Fruit fly (Drosophila melanogaster): ENCODE measurements around the gene CG18549.

The CG18549 gene

dm6 chr3R:12408160-12408559 is 40.9 kb upstream of the CG18549 start, which contains the start of gene CG5196 (continued):
- TF ChIP-seq otp (GFP tag; IDR thresholded peaks at IDR 0.05) (no peak), Ada2b (GFP tag; IDR thresholded peaks at IDR 0.05) (no peak), NC2α (GFP tag; optimal IDR thresholded peaks at IDR 0.05) (no peak), CG16813 (GFP tag; IDR thresholded peaks at IDR 0.05; ENCODE audit: partially characterized antibody) (peak; percentile 52; the same call in 2 of the 3 replicates), CG6272 (GFP tag; IDR thresholded peaks at IDR 0.05) (no peak), YL-1 (GFP tag; optimal IDR thresholded peaks at IDR 0.05) (peak; percentile 50), ase (GFP tag; IDR thresholded peaks at IDR 0.05) (no peak), CG10267 (tag; optimal IDR thresholded peaks at IDR 0.05) (peak; percentile 62), nerfin-1 (tag; optimal IDR thresholded peaks at IDR 0.05) (peak; percentile 33), insv (GFP tag; optimal IDR thresholded peaks at IDR 0.05) (peak in 1 of 2 experiments; percentile 53), lola (GFP tag; optimal IDR thresholded peaks at IDR 0.05) (no peak), CG17912 (GFP tag; optimal IDR thresholded peaks at IDR 0.05) (no peak), row (GFP tag; IDR thresholded peaks at IDR 0.05) (peak; percentile 74), CG2199 (GFP tag; IDR thresholded peaks at IDR 0.05) (no peak), mam (GFP tag; optimal IDR thresholded peaks at IDR 0.05) (no peak), sqz (GFP tag; optimal IDR thresholded peaks at IDR 0.05) (no peak), Antp (GFP tag; optimal IDR thresholded peaks at IDR 0.05) (no peak), unc-4 (GFP tag; IDR thresholded peaks at IDR 0.05; ENCODE audit: partially characterized antibody) (peak; percentile 73), cg (GFP tag; optimal IDR thresholded peaks at IDR 0.05) (no peak), ind (GFP tag; optimal IDR thresholded peaks at IDR 0.05) (no peak), CG12071 (GFP tag; optimal IDR thresholded peaks at IDR 0.05) (no peak), Asciz (GFP tag; optimal IDR thresholded peaks at IDR 0.05) (no peak), seq (GFP tag; IDR thresholded peaks at IDR 0.05) (no peak), CG6683 (GFP tag; optimal IDR thresholded peaks at IDR 0.05) (no peak), repo (GFP tag; optimal IDR thresholded peaks at IDR 0.05) (peak; percentile 9), Doc3 (GFP tag; IDR thresholded peaks at IDR 0.05; ENCODE audit: partially characterized antibody) (peak; percentile 49; the same call in 2 of the 3 replicates), CG2889 (GFP tag; IDR thresholded peaks at IDR 0.05) (no peak), Hand (GFP tag; optimal IDR thresholded peaks at IDR 0.05) (no peak), btn (GFP tag; optimal IDR thresholded peaks at IDR 0.05) (no peak), HHEX (GFP tag; optimal IDR thresholded peaks at IDR 0.05) (no peak), ab (GFP tag; optimal IDR thresholded peaks at IDR 0.05) (no peak), NfI (GFP tag; optimal IDR thresholded peaks at IDR 0.05) (peak; percentile 30), BtbVII (GFP tag; optimal IDR thresholded peaks at IDR 0.05) (no peak), vnd (GFP tag; IDR thresholded peaks at IDR 0.05; ENCODE audit: partially characterized antibody) (peak; percentile 61; the same call in 2 of the 3 replicates), croc (GFP tag; conservative IDR thresholded peaks at IDR 0.05) (no peak), mld (GFP tag; IDR thresholded peaks at IDR 0.05; ENCODE audit: partially characterized antibody) (peak; percentile 58; the same call in 2 of the 3 replicates), usp (GFP tag; optimal IDR thresholded peaks at IDR 0.05) (no peak), org-1 (GFP tag; optimal IDR thresholded peaks at IDR 0.05) (no peak), CG8944 (GFP tag; optimal IDR thresholded peaks at IDR 0.05) (no peak), Kr (GFP tag; optimal IDR thresholded peaks at IDR 0.05) (no peak), CG14860 (GFP tag; IDR thresholded peaks at IDR 0.05; ENCODE audit: partially characterized antibody) (peak; percentile 27; the same call in 2 of the 3 replicates), CG15073 (GFP tag; optimal IDR thresholded peaks at IDR 0.05) (no peak), CG4424 (GFP tag; optimal IDR thresholded peaks at IDR 0.05) (no peak), CG9797 (GFP tag; optimal IDR thresholded peaks at IDR 0.05) (peak; percentile 88), Bteb2 (GFP tag; optimal IDR thresholded peaks at IDR 0.05) (no peak), CG43689 (GFP tag; IDR thresholded peaks at IDR 0.05) (no peak), CG10209 (GFP tag; optimal IDR thresholded peaks at IDR 0.05) (no peak), CG8924 (tag; optimal IDR thresholded peaks at IDR 0.05) (peak; percentile 17), Nf-YC (tag; optimal IDR thresholded peaks at IDR 0.05) (peak; percentile 31), CG6813 (GFP tag; optimal IDR thresholded peaks at IDR 0.05) (no peak)

All from whole organism, embryonic.